Fruit fly (Drosophila melanogaster) whole organism: ENCODE data around the gene CG34404.

Source experiments
- CG8478 ChIP-seq: fragments of >200 bp; optimal IDR thresholded peaks from 2 replicates; lab custom pipeline; 2018; ENCODE audit warnings: inconsistent platforms
- Dll ChIP-seq: fragments of >200 bp; optimal IDR thresholded peaks from 2 replicates; lab custom pipeline; 2017
- EcR ChIP-seq, 2 experiments: fragments of >200 bp; optimal IDR thresholded peaks; 2 replicates each; lab custom pipeline; 2017; ENCODE audit warnings: missing biosample characterization in 2 of 2, missing genetic modification characterization in 2 of 2, missing genetic modification reagents in 2 of 2
- pan ChIP-seq: fragments of >200 bp; optimal IDR thresholded peaks from 2 replicates; lab custom pipeline; 2017
- psq ChIP-seq: fragments of >200 bp; optimal IDR thresholded peaks from 2 replicates; lab custom pipeline; 2017
- usp ChIP-seq: fragments of >200 bp; optimal IDR thresholded peaks from 2 replicates; lab custom pipeline; 2017; ENCODE audit warnings: missing biosample characterization, missing genetic modification characterization, mixed read lengths

Gene CG34404

dm6 chr3R:15382851-15383250 lies 15.4 kb upstream of the CG34404 start, which contains the start of gene h-cup:
h-cup (minus strand) TSS chr3R:15382951.
- TF ChIP-seq usp (GFP tag; lab: Kevin White, UChicago) (no peak), EcR (GFP tag; optimal IDR thresholded peaks at IDR 0.05; lab: Kevin White, UChicago) (no peak)

DNA sequence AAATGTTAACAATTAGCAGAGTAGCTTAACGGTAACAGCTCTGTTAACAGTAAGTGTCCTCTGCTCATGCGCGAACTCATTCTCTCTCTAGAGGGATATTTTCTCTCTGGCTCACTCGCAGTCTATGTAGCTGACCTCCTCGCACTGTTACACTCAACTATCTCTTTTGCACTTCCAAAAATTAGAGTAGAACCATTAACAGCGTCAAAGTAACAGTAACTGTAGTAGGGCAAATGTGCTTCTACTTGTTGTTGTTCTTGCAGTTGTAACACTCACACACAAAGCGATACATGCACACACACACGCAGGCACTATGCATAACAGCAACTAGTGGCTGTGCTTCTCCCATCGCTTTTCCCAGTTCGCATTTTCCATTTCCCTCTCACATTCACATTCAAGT lies 11.6 kb upstream of the CG34404 start:
- TF ChIP-seq Dll (lab: Kevin White, UChicago) = no peak
- TF ChIP-seq pan (lab: Kevin White, UChicago) = no peak
- TF ChIP-seq psq (lab: Kevin White, UChicago) = no peak

DNA sequence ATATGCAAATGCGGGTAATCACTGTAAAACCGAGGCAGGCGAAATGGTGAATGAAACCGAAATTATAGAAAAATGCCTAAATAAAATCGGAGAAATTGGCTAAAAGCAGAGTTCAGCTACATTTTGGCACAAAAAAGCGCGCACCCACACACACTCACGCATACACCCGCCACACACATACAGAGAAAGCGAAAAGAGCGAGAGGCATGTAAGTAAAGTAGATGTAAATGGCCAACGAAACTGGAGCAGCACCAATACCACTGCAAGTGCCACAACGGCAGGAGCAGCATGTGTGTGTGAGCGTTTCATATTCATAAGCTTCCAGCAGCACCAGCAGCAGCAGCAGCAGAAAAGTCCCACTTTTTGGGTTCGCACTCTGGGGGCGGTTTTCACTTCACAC lies 8.0 kb upstream of the CG34404 start:
- no peak for TF ChIP-seq psq (lab: Kevin White, UChicago)
- no peak for TF ChIP-seq CG8478 (lab: Kevin White, UChicago)
- no peak for TF ChIP-seq EcR (GFP tag; optimal IDR thresholded peaks at IDR 0.05; lab: Kevin White, UChicago)
- no peak for TF ChIP-seq pan (lab: Kevin White, UChicago)
- no peak for TF ChIP-seq Dll (lab: Kevin White, UChicago)
- no peak for TF ChIP-seq usp (GFP tag; lab: Kevin White, UChicago)

DNA sequence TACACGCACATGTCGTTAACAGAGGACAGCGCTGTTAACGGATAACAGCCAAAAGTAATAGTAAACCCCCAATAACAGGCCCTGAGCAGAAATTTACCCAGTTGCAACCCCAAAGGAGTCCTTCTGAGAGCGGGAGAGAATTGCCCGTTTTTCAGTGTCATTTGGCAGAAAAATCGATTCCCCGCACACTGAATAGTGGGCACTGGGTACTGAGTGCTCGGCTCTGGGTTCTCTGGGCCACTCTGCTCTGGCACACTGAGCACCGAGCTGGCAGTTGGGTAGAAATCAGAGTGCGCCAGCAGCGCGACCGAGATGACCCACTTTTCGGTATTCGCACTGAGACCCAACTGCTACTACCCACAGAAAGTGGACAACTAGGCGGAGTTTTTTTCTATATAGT lies 6.9 kb upstream of the CG34404 start, which contains the start of gene Rbp:
TSS of gene Rbp (plus strand) at position 239 of the 400 bp plus-strand sequence.
- no peak for TF ChIP-seq CG8478 (lab: Kevin White, UChicago)
- no peak for TF ChIP-seq usp (GFP tag; lab: Kevin White, UChicago)
- no peak for TF ChIP-seq pan (lab: Kevin White, UChicago)
- TF ChIP-seq psq (lab: Kevin White, UChicago) = no peak
- TF ChIP-seq Dll (lab: Kevin White, UChicago) = no peak
- TF ChIP-seq EcR (GFP tag; optimal IDR thresholded peaks at IDR 0.05; lab: Kevin White, UChicago) = no peak

DNA sequence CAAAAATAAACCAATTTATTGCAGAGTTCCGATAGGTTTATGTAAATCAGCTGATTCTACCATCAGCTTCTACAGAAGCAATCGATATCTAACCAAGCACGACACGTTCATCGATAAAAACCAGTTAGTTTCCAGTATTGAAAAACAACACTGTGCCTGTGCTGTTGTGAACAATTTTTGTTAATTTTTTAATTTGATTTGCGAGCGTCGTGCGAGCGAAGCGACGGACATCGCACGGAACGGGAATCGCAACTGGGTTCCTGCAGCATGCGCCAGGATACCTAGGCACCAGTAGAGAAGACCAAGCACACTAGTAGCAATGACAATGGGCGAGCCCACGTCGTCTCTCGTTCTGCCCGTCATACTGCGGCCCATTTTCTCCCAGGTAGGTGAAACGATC lies 4.4 kb upstream of the CG34404 start, which contains the start of the genes Ccm3 and CG6136:
TSS of gene Ccm3 (plus strand) at position 125 of the 400 bp plus-strand sequence.
TSS of gene CG6136 (minus strand) at position 380 of the 400 bp plus-strand sequence.
- TF ChIP-seq usp (GFP tag; lab: Kevin White, UChicago) (no peak), Dll (lab: Kevin White, UChicago) (no peak), CG8478 (lab: Kevin White, UChicago) (no peak), pan (lab: Kevin White, UChicago) (no peak), psq (lab: Kevin White, UChicago) (no peak), EcR (GFP tag; optimal IDR thresholded peaks at IDR 0.05; lab: Kevin White, UChicago) (no peak)

- no peak for TF ChIP-seq EcR (GFP tag; optimal IDR thresholded peaks at IDR 0.05; lab: Kevin White, UChicago)
- TF ChIP-seq Dll (lab: Kevin White, UChicago) = no peak
- no peak for TF ChIP-seq pan (lab: Kevin White, UChicago)
- no peak for TF ChIP-seq usp (GFP tag; lab: Kevin White, UChicago)
- TF ChIP-seq psq (lab: Kevin White, UChicago) = no peak
Observed at dm6 chr3R:15369742-15370141, 2.3 kb upstream of the CG34404 start, which contains the start of gene CG14868. CG14868 (minus strand) TSS chr3R:15369945.

dm6 chr3R:15366839-15367238 lies 626 bp downstream of the CG34404 start:
- no peak for TF ChIP-seq usp (GFP tag; lab: Kevin White, UChicago)
- no peak for TF ChIP-seq EcR (GFP tag; optimal IDR thresholded peaks at IDR 0.05; lab: Kevin White, UChicago)
- no peak for TF ChIP-seq psq (lab: Kevin White, UChicago)
- TF ChIP-seq pan (lab: Kevin White, UChicago) = no peak
- no peak for TF ChIP-seq Dll (lab: Kevin White, UChicago)
- no peak for TF ChIP-seq CG8478 (lab: Kevin White, UChicago)

dm6 chr3R:15363608-15364007 lies 3.9 kb downstream of the CG34404 start, which contains the start of gene CG6171:
CG6171 (minus strand) TSS chr3R:15363857.
- TF ChIP-seq psq (lab: Kevin White, UChicago) (no peak), pan (lab: Kevin White, UChicago) (no peak), EcR (GFP tag; optimal IDR thresholded peaks at IDR 0.05; lab: Kevin White, UChicago) (no peak), usp (GFP tag; lab: Kevin White, UChicago) (no peak), Dll (lab: Kevin White, UChicago) (no peak), CG8478 (lab: Kevin White, UChicago) (no peak)

DNA sequence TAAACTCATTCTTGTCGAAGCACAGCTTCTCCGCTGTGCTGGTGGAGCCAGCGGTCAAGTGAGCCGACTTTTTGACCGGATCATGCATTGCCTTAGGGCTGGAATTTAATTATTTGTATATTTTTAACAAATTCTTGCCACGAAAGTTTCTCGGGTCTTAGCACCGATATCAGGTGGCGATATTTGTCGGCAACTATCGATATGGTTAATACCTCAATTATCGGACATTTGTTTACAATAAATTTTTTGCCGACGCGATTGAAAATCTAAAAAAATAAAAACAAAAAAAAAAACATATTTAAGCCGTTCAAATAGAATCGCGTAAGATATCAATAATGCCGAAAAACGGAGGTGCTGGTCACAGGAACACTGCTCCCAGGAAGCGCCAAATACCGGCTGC lies 6.0 kb downstream of the CG34404 start, which contains the start of the genes Cog2 and Trax:
TSS of gene Cog2 (minus strand) at position 168 of the 400 bp plus-strand sequence.
TSS of gene Trax (plus strand) at position 203 of the 400 bp plus-strand sequence.
- no peak for TF ChIP-seq Dll (lab: Kevin White, UChicago)
- TF ChIP-seq usp (GFP tag; lab: Kevin White, UChicago) = no peak
- no peak for TF ChIP-seq EcR (GFP tag; optimal IDR thresholded peaks at IDR 0.05; lab: Kevin White, UChicago)
- no peak for TF ChIP-seq pan (lab: Kevin White, UChicago)
- no peak for TF ChIP-seq CG8478 (lab: Kevin White, UChicago)
- TF ChIP-seq psq (lab: Kevin White, UChicago) = no peak

DNA sequence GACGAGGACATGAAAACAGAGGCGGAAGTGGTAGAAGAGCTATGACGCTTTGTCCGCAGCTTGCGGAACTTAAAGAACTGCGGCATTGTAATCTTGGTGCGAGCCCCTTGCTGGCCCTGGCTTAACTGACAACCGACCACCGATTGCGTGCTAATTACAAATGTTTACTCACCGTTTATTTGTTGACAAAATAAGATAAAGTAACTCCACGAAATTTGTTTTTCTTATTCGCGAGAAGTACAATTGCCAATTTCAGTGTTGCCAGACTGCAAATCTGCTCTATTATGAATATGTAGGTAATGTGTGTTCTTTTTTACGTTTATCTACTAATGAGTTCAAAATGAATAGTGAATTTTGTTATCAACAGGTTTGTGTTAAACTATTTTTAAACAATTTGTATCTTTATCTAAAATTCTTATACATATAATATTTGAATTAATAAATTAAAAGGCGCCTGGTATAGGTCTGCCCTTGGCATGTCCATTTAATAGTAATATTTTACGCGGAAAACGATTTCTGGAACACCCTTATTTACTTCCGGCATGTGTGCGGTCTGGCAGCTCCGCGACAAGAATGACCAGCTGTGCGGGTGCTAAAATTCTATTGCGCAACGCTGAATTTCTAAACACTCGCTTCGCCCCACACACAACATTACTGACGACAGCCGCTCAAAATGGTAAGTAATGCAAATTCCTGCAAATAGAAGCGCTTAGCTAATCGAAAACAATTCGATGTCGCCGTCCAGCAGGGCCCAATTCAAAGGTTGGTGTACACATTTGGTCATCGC lies 10.6 kb downstream of the CG34404 start, which contains the start of the genes Atg4b and Hibch:
TSS of gene Atg4b (minus strand) at position 280 of the 787 bp plus-strand sequence.
TSS of gene Hibch (plus strand) at position 585 of the 787 bp plus-strand sequence.
- TF ChIP-seq EcR (GFP tag; optimal IDR thresholded peaks at IDR 0.05; lab: Kevin White, UChicago) (no peak), CG8478 (lab: Kevin White, UChicago) (peak; percentile 60)

DNA sequence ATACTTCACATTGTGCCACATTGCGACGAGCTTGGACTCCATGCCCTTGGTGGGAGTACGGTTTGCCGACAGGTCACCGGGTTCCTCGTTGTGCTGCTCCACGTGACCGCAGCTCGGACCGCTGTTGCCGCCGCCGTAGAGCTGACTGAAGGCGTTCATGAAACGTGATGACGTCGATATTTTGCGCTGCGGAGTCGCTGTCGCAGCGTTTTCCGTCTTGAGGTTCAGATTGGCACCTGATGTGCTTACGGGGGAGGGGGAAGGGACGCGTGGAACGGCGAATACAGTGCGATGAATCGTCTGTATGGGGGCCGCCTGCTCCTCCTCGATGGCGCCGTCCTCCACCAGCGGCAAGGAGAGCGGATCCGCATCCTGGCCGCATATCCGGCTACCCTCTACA lies 11.3 kb downstream of the CG34404 start:
- TF ChIP-seq pan (lab: Kevin White, UChicago) (no peak), usp (GFP tag; lab: Kevin White, UChicago) (no peak), psq (lab: Kevin White, UChicago) (no peak), EcR (GFP tag; optimal IDR thresholded peaks at IDR 0.05; lab: Kevin White, UChicago) (no peak), Dll (lab: Kevin White, UChicago) (no peak), CG8478 (lab: Kevin White, UChicago) (no peak)
